Worm (Caenorhabditis elegans): ENCODE measurements around the gene F46C5.1.

- TF ChIP-seq efl-1 (GFP tag; optimal IDR thresholded peaks at IDR 0.05), result no peak
- no peak for TF ChIP-seq ama-1 (optimal IDR thresholded peaks at IDR 0.05)
- TF ChIP-seq ama-1 (GFP tag; optimal IDR thresholded peaks at IDR 0.05), result no peak
- no peak for TF ChIP-seq lsl-1 (GFP tag; optimal IDR thresholded peaks at IDR 0.05)
- TF ChIP-seq nhr-120 (GFP tag; IDR thresholded peaks at IDR 0.05), result no peak
- no peak for TF ChIP-seq pha-4 (tag; optimal IDR thresholded peaks at IDR 0.05)
- TF ChIP-seq lag-1 (GFP tag; IDR thresholded peaks at IDR 0.05), result no peak
- TF ChIP-seq repo-1 (tag; optimal IDR thresholded peaks at IDR 0.05), result no peak
- no peak for TF ChIP-seq fkh-3 (tag; optimal IDR thresholded peaks at IDR 0.05)
- TF ChIP-seq B0261.1 (tag; optimal IDR thresholded peaks at IDR 0.05), result no peak
- TF ChIP-seq nhr-90 (tag; optimal IDR thresholded peaks at IDR 0.05), result no peak
- TF ChIP-seq ztf-25 (GFP tag; IDR thresholded peaks at IDR 0.05), result no peak
- no peak for TF ChIP-seq mxl-1 (tag; optimal IDR thresholded peaks at IDR 0.05)
- no peak for TF ChIP-seq atf-7 (tag; optimal IDR thresholded peaks at IDR 0.05)
These were observed 6.8 kb downstream of the F46C5.1 start for ce11 chrII:8814231-8814630.

Data from whole organism, young adult.